Fruit fly (Drosophila melanogaster) whole organism, prepupa: ENCODE measurements around the gene glob1.
A peak's percentile ranks its signal among the peaks of the same experiment; 100 is the strongest.
"Not testable (repeated sequence)": the region's sequence is repeated elsewhere in the genome, so short reads cannot be mapped to it uniquely, and the experiment has no call there.

Experiments used
- CG11294 ChIP-seq: fragments of 200-800 bp; sonication (Bioruptor generic); IDR thresholded peaks from 2 replicates; pipeline ENCODE4 v1.3.6; 2022; ENCODE audit warnings: missing biosample characterization, missing genetic modification characterization
- CG11762 ChIP-seq: fragments of 200-800 bp; sonication (Bioruptor generic); optimal IDR thresholded peaks from 3 replicates; lab custom pipeline; 2016; ENCODE audit warnings: missing biosample characterization, missing genetic modification characterization; ENCODE audit not compliant: insufficient read depth
- CG11902 ChIP-seq: fragments of 200-800 bp; sonication (Bioruptor generic); optimal IDR thresholded peaks from 3 replicates; lab custom pipeline; 2016; ENCODE audit warnings: missing biosample characterization, missing genetic modification characterization
- CG15336 ChIP-seq: fragments of 200-800 bp; sonication (Bioruptor generic); IDR thresholded peaks from 2 replicates; pipeline ENCODE4 v1.3.6; 2022; ENCODE audit warnings: missing biosample characterization, missing genetic modification characterization
- CG16779 ChIP-seq: fragments of 200-800 bp; sonication (Bioruptor generic); optimal IDR thresholded peaks from 3 replicates; lab custom pipeline; 2017; ENCODE audit warnings: missing biosample characterization, mild to moderate bottlenecking, missing genetic modification characterization
- CG31627 ChIP-seq: fragments of 200-800 bp; sonication (Bioruptor generic); optimal IDR thresholded peaks from 3 replicates; lab custom pipeline; 2016; ENCODE audit warnings: missing biosample characterization, missing genetic modification characterization
- CG6163 ChIP-seq: fragments of 200-800 bp; sonication (Bioruptor generic); IDR thresholded peaks from 3 replicates; pipeline ENCODE4 v1.3.6; 2022; ENCODE audit warnings: missing biosample characterization, missing genetic modification characterization
- CG6808 ChIP-seq: fragments of 200-800 bp; sonication (Bioruptor generic); optimal IDR thresholded peaks from 3 replicates; lab custom pipeline; 2017; ENCODE audit warnings: missing biosample characterization, missing genetic modification characterization, mild to moderate bottlenecking, moderate library complexity, missing genetic modification reagents
- CG7368 ChIP-seq: fragments of 200-800 bp; sonication (Bioruptor generic); optimal IDR thresholded peaks from 3 replicates; lab custom pipeline; 2016; ENCODE audit warnings: missing biosample characterization, missing genetic modification characterization
- CG9139 ChIP-seq: fragments of 200-800 bp; sonication (Bioruptor generic); optimal IDR thresholded peaks from 3 replicates; lab custom pipeline; 2017; ENCODE audit warnings: missing biosample characterization, mild to moderate bottlenecking, missing genetic modification characterization
- Eip78C ChIP-seq: fragments of 200-800 bp; sonication (Bioruptor generic); peaks from one replicate; lab custom pipeline; 2016; ENCODE audit warnings: missing biosample characterization, missing genetic modification characterization
- Ets21C ChIP-seq: fragments of 200-800 bp; sonication (Bioruptor generic); optimal IDR thresholded peaks from 3 replicates; lab custom pipeline; 2016; ENCODE audit warnings: missing biosample characterization, missing genetic modification characterization
- Hr38 ChIP-seq: sonication (Bioruptor generic); optimal IDR thresholded peaks from 2 replicates; lab custom pipeline; 2016; ENCODE audit warnings: missing biosample characterization, missing genetic modification characterization
- Hr4 ChIP-seq: fragments of 200-800 bp; sonication (Bioruptor generic); optimal IDR thresholded peaks from 3 replicates; lab custom pipeline; 2016; ENCODE audit warnings: missing biosample characterization, missing genetic modification characterization
- Met ChIP-seq: fragments of 200-800 bp; sonication (Bioruptor generic); optimal IDR thresholded peaks from 3 replicates; lab custom pipeline; 2016; ENCODE audit warnings: missing biosample characterization, missing genetic modification characterization
- Smox ChIP-seq: fragments of 200-800 bp; sonication (Bioruptor generic); optimal IDR thresholded peaks from 3 replicates; lab custom pipeline; 2016; ENCODE audit warnings: missing biosample characterization, missing genetic modification characterization
- achi ChIP-seq: fragments of 200-800 bp; sonication (Bioruptor generic); optimal IDR thresholded peaks from 3 replicates; lab custom pipeline; 2016; ENCODE audit warnings: missing biosample characterization, missing genetic modification characterization
- acj6 ChIP-seq: fragments of 200-800 bp; sonication (Bioruptor generic); optimal IDR thresholded peaks from 3 replicates; lab custom pipeline; 2016; ENCODE audit warnings: missing biosample characterization, missing genetic modification characterization
- cyc ChIP-seq: fragments of 200-800 bp; sonication (Bioruptor generic); optimal IDR thresholded peaks from 3 replicates; lab custom pipeline; 2016; ENCODE audit warnings: missing biosample characterization, missing genetic modification characterization
- dac ChIP-seq: fragments of 200-800 bp; sonication (Bioruptor generic); optimal IDR thresholded peaks from 2 replicates; lab custom pipeline; 2017; ENCODE audit warnings: missing biosample characterization, mild to moderate bottlenecking, missing genetic modification characterization
- eg ChIP-seq: fragments of 200-800 bp; sonication (Bioruptor generic); IDR thresholded peaks from 3 replicates; pipeline ENCODE4 v1.3.6; 2022; ENCODE audit warnings: missing biosample characterization, missing genetic modification characterization
- esn ChIP-seq: fragments of 200-800 bp; sonication (Bioruptor generic); optimal IDR thresholded peaks from 2 replicates; lab custom pipeline; 2016; ENCODE audit warnings: missing biosample characterization, mild to moderate bottlenecking, missing genetic modification characterization, moderate library complexity
- fkh ChIP-seq: fragments of 200-800 bp; sonication (Bioruptor generic); optimal IDR thresholded peaks from 3 replicates; lab custom pipeline; 2017; ENCODE audit warnings: missing biosample characterization, mild to moderate bottlenecking, missing genetic modification characterization, moderate library complexity
- lz ChIP-seq: fragments of 200-800 bp; sonication (Bioruptor generic); optimal IDR thresholded peaks from 3 replicates; lab custom pipeline; 2016; ENCODE audit warnings: missing biosample characterization, missing genetic modification characterization
- net ChIP-seq: fragments of 200-800 bp; sonication (Bioruptor generic); optimal IDR thresholded peaks from 3 replicates; lab custom pipeline; 2016; ENCODE audit warnings: missing biosample characterization, missing genetic modification characterization
- salr ChIP-seq, 2 experiments: fragments of 200-800 bp; sonication (Bioruptor generic); optimal IDR thresholded peaks; 3 replicates each; lab custom pipeline; 2016 to 2018; ENCODE audit warnings: missing biosample characterization in 2 of 2, missing genetic modification characterization in 2 of 2, mild to moderate bottlenecking in 1 of 2
- ss ChIP-seq, 2 experiments: fragments of 200-800 bp; sonication (Bioruptor generic); optimal IDR thresholded peaks; 2 replicates in 1 of 2; 3 replicates in 1 of 2; lab custom pipeline; 2017 to 2018; ENCODE audit warnings: mild to moderate bottlenecking in 2 of 2, missing biosample characterization in 2 of 2, missing genetic modification characterization in 2 of 2, moderate library complexity in 1 of 2
- topi ChIP-seq: fragments of 200-800 bp; sonication (Bioruptor generic); optimal IDR thresholded peaks from 3 replicates; lab custom pipeline; 2016; ENCODE audit warnings: missing biosample characterization, missing genetic modification characterization

Gene glob1

dm6 chr3R:15904543-15904942 lies at the start of gene glob1:
glob1 (minus strand) TSS chr3R:15904643.
- TF ChIP-seq CG15336; Hr4 (GFP tag; lab: Kevin White, UChicago); achi (GFP tag; lab: Kevin White, UChicago): not testable (repeated sequence)
- TF ChIP-seq, all 60 proteins: peak for 0; not testable (repeated sequence) for 60

- TF ChIP-seq lz = no peak
- TF ChIP-seq eg = no peak
- TF ChIP-seq CG6808 (GFP tag; lab: Kevin White, UChicago) = no peak
Observed at dm6 chr3R:15950843-15951242, 46.4 kb upstream of the glob1 start, which contains the start of the genes CG31088 and CG46383. CG31088 (minus strand) TSS chr3R:15950943. CG46383 (minus strand) TSS chr3R:15950943.

- TF ChIP-seq CG15336 (no peak), Hr38 (no peak), CG7368 (GFP tag; lab: Kevin White, UChicago) (no peak), lz (no peak), CG31627 (no peak), net (GFP tag; lab: Kevin White, UChicago) (no peak), CG6163 (GFP tag; lab: Robert Waterston, UW) (0 out of 3 replicates have a peak, but pooled peaks have one; percentile 33)
Observed at dm6 chr3R:15947605-15948004, 43.2 kb upstream of the glob1 start.

- TF ChIP-seq eg (0 out of 3 replicates have a peak, but pooled peaks have one; percentile 14), CG11762 (GFP tag; lab: Kevin White, UChicago) (no peak)
Observed at dm6 chr3R:15937708-15938107, 33.3 kb upstream of the glob1 start.

- TF ChIP-seq Met (GFP tag; lab: Kevin White, UChicago) (no peak), esn (no peak), Hr38 (no peak), acj6 (no peak), salr (GFP tag; optimal IDR thresholded peaks at IDR 0.05; lab: Kevin White, UChicago) (no peak), cyc (GFP tag; lab: Kevin White, UChicago) (no peak), CG16779 (tag; lab: Kevin White, UChicago) (no peak), ss (GFP tag; optimal IDR thresholded peaks at IDR 0.05; lab: Kevin White, UChicago) (no peak), dac (no peak), Ets21C (GFP tag; lab: Kevin White, UChicago) (no peak), topi (GFP tag; lab: Kevin White, UChicago) (no peak), CG11294 (no peak)
Observed at dm6 chr3R:15935538-15935937, 31.1 kb upstream of the glob1 start.

- no peak for TF ChIP-seq CG9139
- TF ChIP-seq CG11294 = 0 out of 2 replicates have a peak, but pooled peaks have one; percentile 17
- peak; percentile 38 for TF ChIP-seq Eip78C (GFP tag; lab: Kevin White, UChicago)
- 0 out of 3 replicates have a peak, but pooled peaks have one; percentile 11 for TF ChIP-seq eg
- peak; percentile 100 for TF ChIP-seq CG6808 (GFP tag; lab: Kevin White, UChicago)
- peak; percentile 71 for TF ChIP-seq fkh (GFP tag; lab: Kevin White, UChicago)
- no peak for TF ChIP-seq CG11902 (GFP tag; lab: Kevin White, UChicago)
Observed at dm6 chr3R:15934952-15935351, 30.5 kb upstream of the glob1 start, which contains the start of gene Sap47. Sap47 (plus strand) TSS chr3R:15935100.

dm6 chr3R:15933609-15934232 lies 29.3 kb upstream of the glob1 start, which contains the start of the genes CG5478 and blp:
CG5478 (minus strand) TSS chr3R:15933734.
blp (plus strand) TSS chr3R:15933847.
- TF ChIP-seq Smox (GFP tag; lab: Kevin White, UChicago) (no peak), CG6808 (GFP tag; lab: Kevin White, UChicago) (peak; percentile 73), CG31627 (no peak), fkh (GFP tag; lab: Kevin White, UChicago) (peak; percentile 37), Eip78C (GFP tag; lab: Kevin White, UChicago) (peak; percentile 8)
